Fruit fly (Drosophila melanogaster): ENCODE measurements around the gene CG31301.
A peak's percentile ranks its signal among the peaks of the same experiment; 100 is the strongest.

The CG31301 gene

DNA sequence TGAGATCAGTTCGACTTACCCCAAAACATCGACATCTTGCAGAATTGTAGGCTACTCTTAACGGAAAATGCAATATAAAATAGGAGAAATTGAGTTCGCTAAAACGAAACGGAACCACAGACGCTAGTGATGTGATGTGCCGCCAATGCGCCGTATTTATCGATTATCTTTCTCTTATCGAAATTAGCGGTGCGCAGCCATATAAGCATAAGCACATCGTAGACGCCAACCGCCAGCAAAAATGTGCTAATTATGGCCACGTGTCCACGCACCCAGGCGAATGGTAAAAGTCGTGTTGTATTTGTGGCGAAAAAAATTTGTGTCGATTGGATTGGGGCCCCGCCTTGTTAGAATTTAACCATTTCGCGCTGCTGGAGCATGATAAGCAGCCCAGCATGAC is 13.0 kb upstream of the CG31301 start, which contains the start of the genes Fkbp39 and Cyfip (continued):
- TF ChIP-seq Jarid2 (GFP tag; optimal IDR thresholded peaks at IDR 0.05) (no peak), CG10147 (GFP tag; optimal IDR thresholded peaks at IDR 0.05) (no peak), Chrac-16 (GFP tag; optimal IDR thresholded peaks at IDR 0.05) (peak; percentile 40), odd (GFP tag; optimal IDR thresholded peaks at IDR 0.05) (no peak), Dfd (GFP tag; optimal IDR thresholded peaks at IDR 0.05) (no peak), CG2678 (tag; optimal IDR thresholded peaks at IDR 0.05) (no peak), CG5180 (GFP tag; optimal IDR thresholded peaks at IDR 0.05) (no peak), CG17186 (GFP tag; optimal IDR thresholded peaks at IDR 0.05) (peak; percentile 98), nmo (GFP tag; optimal IDR thresholded peaks at IDR 0.05) (peak; percentile 76), CG18599 (GFP tag; optimal IDR thresholded peaks at IDR 0.05) (no peak), CG11398 (GFP tag; optimal IDR thresholded peaks at IDR 0.05) (no peak), CG30020 (tag; optimal IDR thresholded peaks at IDR 0.05) (peak; percentile 40), dimm (GFP tag; IDR thresholded peaks at IDR 0.05) (no peak), CG6272 (GFP tag; IDR thresholded peaks at IDR 0.05) (peak; percentile 43; the same call in 1 of the 2 replicates), CG3281 (GFP tag; optimal IDR thresholded peaks at IDR 0.05) (no peak), sob (GFP tag; IDR thresholded peaks at IDR 0.05) (peak; percentile 81), Usf (GFP tag; optimal IDR thresholded peaks at IDR 0.05) (no peak), CG3065 (GFP tag; optimal IDR thresholded peaks at IDR 0.05) (no peak), chn (GFP tag; optimal IDR thresholded peaks at IDR 0.05) (peak; percentile 8), CG34422 (GFP tag; IDR thresholded peaks at IDR 0.05) (peak; percentile 94), Antp (GFP tag; optimal IDR thresholded peaks at IDR 0.05) (peak; percentile 63), MESR4 (GFP tag; optimal IDR thresholded peaks at IDR 0.05) (peak; percentile 94), pb (GFP tag; optimal IDR thresholded peaks at IDR 0.05) (no peak), CG1024 (GFP tag; IDR thresholded peaks at IDR 0.05) (no peak), CG15514 (GFP tag; optimal IDR thresholded peaks at IDR 0.05) (peak; percentile 97), en (GFP tag; optimal IDR thresholded peaks at IDR 0.05) (no peak), Dek (tag; optimal IDR thresholded peaks at IDR 0.05) (peak; percentile 30), Fer2 (tag; optimal IDR thresholded peaks at IDR 0.05) (no peak), grau (tag; optimal IDR thresholded peaks at IDR 0.05) (peak; percentile 48), sens-2 (GFP tag; IDR thresholded peaks at IDR 0.05) (no peak), inv (GFP tag; IDR thresholded peaks at IDR 0.05; ENCODE audit: partially characterized antibody) (peak; percentile 59), Nf-YB (GFP tag; optimal IDR thresholded peaks at IDR 0.05) (peak; percentile 48), Hr78 (GFP tag; optimal IDR thresholded peaks at IDR 0.05) (no peak), ro (GFP tag; IDR thresholded peaks at IDR 0.05) (no peak), CG31388 (GFP tag; optimal IDR thresholded peaks at IDR 0.05) (no peak), CG13287 (GFP tag; IDR thresholded peaks at IDR 0.05; ENCODE audit: partially characterized antibody) (peak; percentile 85), CG11695 (GFP tag; IDR thresholded peaks at IDR 0.05) (no peak), CG2120 (GFP tag; optimal IDR thresholded peaks at IDR 0.05) (peak; percentile 71), CG6765 (GFP tag; optimal IDR thresholded peaks at IDR 0.05) (no peak), Max (GFP tag; optimal IDR thresholded peaks at IDR 0.05) (peak; percentile 54), gcm2 (GFP tag; optimal IDR thresholded peaks at IDR 0.05) (peak; percentile 14), CG3726 (GFP tag; IDR thresholded peaks at IDR 0.05) (no peak), NC2α (GFP tag; optimal IDR thresholded peaks at IDR 0.05) (no peak), CG18262 (tag; optimal IDR thresholded peaks at IDR 0.05) (no peak), twi (tag; optimal IDR thresholded peaks at IDR 0.05) (no peak), Blimp-1 (GFP tag; optimal IDR thresholded peaks at IDR 0.05) (no peak), rib (GFP tag; IDR thresholded peaks at IDR 0.05) (peak; percentile 70; the same call in 1 of the 2 replicates), emc (GFP tag; optimal IDR thresholded peaks at IDR 0.05) (no peak), Bteb2 (GFP tag; optimal IDR thresholded peaks at IDR 0.05) (no peak), stc (GFP tag; IDR thresholded peaks at IDR 0.05) (no peak), CG9797 (GFP tag; optimal IDR thresholded peaks at IDR 0.05) (peak; percentile 87)
